Fruit fly (Drosophila melanogaster): Measurements from ENCODE around the gene Spt6.
A peak's percentile ranks its signal among the peaks of the same experiment; 100 is the strongest.

DNA sequence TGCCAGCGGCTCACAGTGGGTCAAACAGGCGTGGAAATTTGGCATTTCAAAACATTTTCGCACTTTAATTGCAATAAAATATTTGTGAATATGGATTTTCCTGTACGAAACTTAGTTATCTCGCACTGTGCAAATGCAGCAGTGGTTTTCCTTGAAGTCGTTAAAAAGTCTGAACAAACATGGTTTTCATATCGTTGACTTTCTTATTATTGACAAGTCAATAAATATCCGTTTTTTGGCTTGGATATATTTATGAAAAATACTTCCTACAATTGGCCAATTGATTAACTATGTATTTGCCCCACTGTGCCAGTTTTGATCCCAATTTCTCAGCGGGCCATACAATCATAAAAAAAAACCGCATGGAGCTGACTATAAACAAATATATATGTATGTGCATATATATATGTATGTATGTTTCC is 2.1 kb upstream of the Spt6 start:
- TF ChIP-seq Abd-B (GFP tag; optimal IDR thresholded peaks at IDR 0.05): no peak
- TF ChIP-seq fru (GFP tag; optimal IDR thresholded peaks at IDR 0.05): peak; percentile 92
- TF ChIP-seq br (GFP tag; optimal IDR thresholded peaks at IDR 0.05): peak; percentile 92
- peak; percentile 89 for TF ChIP-seq ey (GFP tag; optimal IDR thresholded peaks at IDR 0.05)
- TF ChIP-seq rgr (GFP tag; optimal IDR thresholded peaks at IDR 0.05): peak; percentile 91
